Fruit fly (Drosophila melanogaster) whole organism, embryonic: ENCODE results near the gene CG31988.
A peak's percentile ranks its signal among the peaks of the same experiment; 100 is the strongest.

ENCODE experiments used
- Adf1 ChIP-seq: fragments of 200-800 bp; sonication (Bioruptor generic); IDR thresholded peaks from 2 replicates; pipeline ENCODE4 v1.3.6; 2022; ENCODE audit warnings: missing biosample characterization, missing genetic modification characterization
- Atf3 ChIP-seq: fragments of 200-800 bp; sonication (Bioruptor generic); optimal IDR thresholded peaks from 3 replicates; lab custom pipeline; 2016; ENCODE audit warnings: missing biosample characterization, missing genetic modification characterization
- Awh ChIP-seq: fragments of 200-800 bp; sonication (Bioruptor generic); IDR thresholded peaks from 2 replicates; pipeline ENCODE4, ENCODE4 v1.3.6; 2022; ENCODE audit warnings: missing biosample characterization, missing genetic modification characterization
- B-H2 ChIP-seq: fragments of 200-800 bp; sonication (Bioruptor generic); optimal IDR thresholded peaks from 2 replicates; lab custom pipeline; 2018; ENCODE audit warnings: missing biosample characterization, mild to moderate bottlenecking, missing genetic modification characterization
- CG14050 ChIP-seq: fragments of 200-800 bp; sonication (Bioruptor generic); IDR thresholded peaks from 3 replicates; pipeline ENCODE4 v1.3.6; 2022; ENCODE audit warnings: missing biosample characterization, missing genetic modification characterization
- CG15601 ChIP-seq: fragments of 200-800 bp; sonication (Bioruptor generic); optimal IDR thresholded peaks from 3 replicates; lab custom pipeline; 2019; ENCODE audit warnings: missing biosample characterization, mild to moderate bottlenecking, missing genetic modification characterization, moderate library complexity
- CG15696 ChIP-seq: fragments of 200-800 bp; sonication (Bioruptor generic); optimal IDR thresholded peaks from 2 replicates; lab custom pipeline; 2019; ENCODE audit warnings: missing biosample characterization, mild to moderate bottlenecking, missing genetic modification characterization, moderate library complexity
- CG1603 ChIP-seq: fragments of 200-800 bp; sonication (Bioruptor generic); optimal IDR thresholded peaks from 2 replicates; lab custom pipeline; 2019; ENCODE audit warnings: missing biosample characterization, mild to moderate bottlenecking, missing genetic modification characterization, moderate library complexity
- CG17385 ChIP-seq: fragments of 200-800 bp; sonication (Bioruptor generic); optimal IDR thresholded peaks from 3 replicates; lab custom pipeline; 2018; ENCODE audit warnings: missing biosample characterization, mild to moderate bottlenecking, missing genetic modification characterization
- CG17912 ChIP-seq: fragments of 200-800 bp; sonication (Bioruptor generic); optimal IDR thresholded peaks from 2 replicates; lab custom pipeline; 2018; ENCODE audit warnings: missing biosample characterization, mild to moderate bottlenecking, missing genetic modification characterization
- CG2129 ChIP-seq: fragments of 200-800 bp; sonication (Bioruptor generic); IDR thresholded peaks from 2 replicates; pipeline ENCODE4 v1.3.6; 2022; ENCODE audit warnings: missing biosample characterization, missing genetic modification characterization; ENCODE audit not compliant: partially characterized antibody
- CG3163 ChIP-seq: fragments of 200-800 bp; sonication (Bioruptor generic); optimal IDR thresholded peaks from 3 replicates; lab custom pipeline; 2016; ENCODE audit warnings: missing biosample characterization, missing genetic modification characterization
- CG34224 ChIP-seq: fragments of 200-800 bp; sonication (Bioruptor generic); IDR thresholded peaks from 3 replicates; pipeline ENCODE4 v1.3.6; 2022; ENCODE audit warnings: missing biosample characterization, missing genetic modification characterization; ENCODE audit not compliant: partially characterized antibody
- CG6272 ChIP-seq: fragments of 200-800 bp; sonication (Bioruptor generic); IDR thresholded peaks from 2 replicates; pipeline ENCODE4 v1.3.6; 2022; ENCODE audit warnings: missing biosample characterization, missing genetic modification characterization
- CG6654 ChIP-seq: fragments of 200-800 bp; sonication (Bioruptor generic); optimal IDR thresholded peaks from 2 replicates; lab custom pipeline; 2017; ENCODE audit warnings: missing biosample characterization, mild to moderate bottlenecking, missing genetic modification characterization
- CG7271 ChIP-seq: fragments of 200-800 bp; sonication (Bioruptor generic); optimal IDR thresholded peaks from 2 replicates; lab custom pipeline; 2018; ENCODE audit warnings: missing biosample characterization, mild to moderate bottlenecking, missing genetic modification characterization, moderate library complexity
- Chrac-16 ChIP-seq: fragments of 200-800 bp; sonication (Bioruptor generic); optimal IDR thresholded peaks from 3 replicates; lab custom pipeline; 2016; ENCODE audit warnings: missing biosample characterization, missing genetic modification characterization
- Dad ChIP-seq: fragments of 200-800 bp; sonication (Bioruptor generic); optimal IDR thresholded peaks from 3 replicates; lab custom pipeline; 2016; ENCODE audit warnings: missing biosample characterization, missing genetic modification characterization
- Drgx ChIP-seq: fragments of 200-800 bp; sonication (Bioruptor generic); IDR thresholded peaks from 2 replicates; pipeline ENCODE4 v1.3.6; 2022; ENCODE audit warnings: missing biosample characterization, missing genetic modification characterization
- E2f1 ChIP-seq: fragments of 200-800 bp; sonication (Bioruptor generic); IDR thresholded peaks from 2 replicates; pipeline ENCODE4 v1.3.6; 2022; ENCODE audit warnings: missing biosample characterization, missing genetic modification characterization
- Hr3 ChIP-seq: fragments of 200-800 bp; sonication (Bioruptor generic); optimal IDR thresholded peaks from 3 replicates; lab custom pipeline; 2016; ENCODE audit warnings: missing biosample characterization, missing genetic modification characterization
- Hr78 ChIP-seq, 2 experiments: fragments of 200-800 bp in 1 of 2; fragments of >200 bp in 1 of 2; sonication (Bioruptor generic) in 1 of 2; optimal IDR thresholded peaks; 2 replicates each; lab custom pipeline; 2017 to 2019; ENCODE audit warnings: missing biosample characterization in 2 of 2, missing genetic modification characterization in 2 of 2, mild to moderate bottlenecking in 1 of 2, moderate library complexity in 1 of 2
- Jarid2 ChIP-seq: fragments of 200-800 bp; sonication (Bioruptor generic); optimal IDR thresholded peaks from 3 replicates; lab custom pipeline; 2017; ENCODE audit warnings: mild to moderate bottlenecking, missing biosample characterization, missing genetic modification reagents, missing genetic modification characterization
- MESR4 ChIP-seq: fragments of 200-800 bp; sonication (Bioruptor generic); optimal IDR thresholded peaks from 2 replicates; lab custom pipeline; 2018; ENCODE audit warnings: missing biosample characterization, mild to moderate bottlenecking, missing genetic modification characterization, moderate library complexity
- Mes4 ChIP-seq: fragments of 200-800 bp; sonication (Bioruptor generic); optimal IDR thresholded peaks from 2 replicates; lab custom pipeline; 2016; ENCODE audit warnings: missing biosample characterization, missing genetic modification characterization
- Mrtf ChIP-seq: fragments of 200-800 bp; sonication (Bioruptor generic); IDR thresholded peaks from 3 replicates; pipeline ENCODE4 v1.3.6; 2022; ENCODE audit warnings: missing biosample characterization, missing genetic modification characterization
- NC2α ChIP-seq: fragments of 200-800 bp; sonication (Bioruptor generic); optimal IDR thresholded peaks from 2 replicates; lab custom pipeline; 2016; ENCODE audit warnings: missing biosample characterization, missing genetic modification characterization
- NfI ChIP-seq: fragments of 200-800 bp; sonication (Bioruptor generic); optimal IDR thresholded peaks from 3 replicates; lab custom pipeline; 2018; ENCODE audit warnings: missing biosample characterization, mild to moderate bottlenecking, missing genetic modification characterization, moderate library complexity
- Oaz ChIP-seq: fragments of 200-800 bp; sonication (Bioruptor generic); IDR thresholded peaks from 2 replicates; pipeline ENCODE4 v1.3.6; 2022; ENCODE audit warnings: missing biosample characterization, missing genetic modification characterization
- Taf1 ChIP-seq: fragments of 200-800 bp; sonication (Bioruptor generic); IDR thresholded peaks from 2 replicates; pipeline ENCODE4 v1.3.6; 2022; ENCODE audit warnings: missing biosample characterization, missing genetic modification characterization
- Xbp1 ChIP-seq: fragments of 200-800 bp; sonication (Bioruptor generic); optimal IDR thresholded peaks from 3 replicates; lab custom pipeline; 2016; ENCODE audit warnings: missing biosample characterization, mild to moderate bottlenecking, missing genetic modification characterization
- bab2 ChIP-seq: fragments of 200-800 bp; sonication (Bioruptor generic); optimal IDR thresholded peaks from 2 replicates; lab custom pipeline; 2016; ENCODE audit warnings: missing biosample characterization, missing genetic modification characterization
- cato ChIP-seq: fragments of 200-800 bp; sonication (Bioruptor generic); optimal IDR thresholded peaks from 2 replicates; lab custom pipeline; 2016; ENCODE audit warnings: missing biosample characterization, missing genetic modification characterization, borderline replicate concordance
- dati ChIP-seq: fragments of 200-800 bp; sonication (Bioruptor generic); IDR thresholded peaks from 2 replicates; pipeline ENCODE4 v1.3.6; 2022; ENCODE audit warnings: missing biosample characterization, missing genetic modification characterization
- eyg ChIP-seq: fragments of 200-800 bp; sonication (Bioruptor generic); optimal IDR thresholded peaks from 3 replicates; lab custom pipeline; 2016; ENCODE audit warnings: missing biosample characterization, missing genetic modification characterization
- gcm ChIP-seq: fragments of 200-800 bp; sonication (Bioruptor generic); optimal IDR thresholded peaks from 2 replicates; lab custom pipeline; 2019; ENCODE audit warnings: missing biosample characterization, mild to moderate bottlenecking, missing genetic modification characterization, moderate library complexity
- gem ChIP-seq: fragments of 200-800 bp; sonication (Bioruptor generic); optimal IDR thresholded peaks from 2 replicates; lab custom pipeline; 2019; ENCODE audit warnings: missing biosample characterization, mild to moderate bottlenecking, missing genetic modification characterization, moderate library complexity
- inv ChIP-seq: fragments of 200-800 bp; sonication (Bioruptor generic); IDR thresholded peaks from 2 replicates; pipeline ENCODE4 v1.3.6; 2022; ENCODE audit warnings: missing biosample characterization, missing genetic modification characterization; ENCODE audit not compliant: partially characterized antibody
- jigr1 ChIP-seq: fragments of 200-800 bp; sonication (Bioruptor generic); IDR thresholded peaks from 3 replicates; pipeline ENCODE4 v1.3.6; 2022; ENCODE audit warnings: missing biosample characterization, missing genetic modification characterization
- ken ChIP-seq: fragments of 200-800 bp; sonication (Bioruptor generic); IDR thresholded peaks from 3 replicates; pipeline ENCODE4 v1.3.6; 2022; ENCODE audit warnings: missing biosample characterization, missing genetic modification characterization
- nerfin-1 ChIP-seq: fragments of 200-800 bp; sonication (Bioruptor generic); optimal IDR thresholded peaks from 3 replicates; lab custom pipeline; 2019; ENCODE audit warnings: missing biosample characterization, mild to moderate bottlenecking, missing genetic modification characterization, moderate library complexity
- pho ChIP-seq: fragments of 200-800 bp; sonication (Bioruptor generic); optimal IDR thresholded peaks from 2 replicates; lab custom pipeline; 2016; ENCODE audit warnings: missing biosample characterization, missing genetic modification characterization
- pnt ChIP-seq: fragments of 200-800 bp; sonication (Bioruptor generic); optimal IDR thresholded peaks from 3 replicates; lab custom pipeline; 2016; ENCODE audit warnings: missing biosample characterization, missing genetic modification characterization
- pros ChIP-seq: fragments of 200-800 bp; sonication (Bioruptor generic); optimal IDR thresholded peaks from 3 replicates; lab custom pipeline; 2019; ENCODE audit warnings: missing biosample characterization, mild to moderate bottlenecking, missing genetic modification characterization, moderate library complexity
- psq ChIP-seq: fragments of 200-800 bp; sonication (Bioruptor generic); optimal IDR thresholded peaks from 2 replicates; lab custom pipeline; 2017; ENCODE audit warnings: missing biosample characterization, missing genetic modification characterization
- rib ChIP-seq: fragments of 200-800 bp; sonication (Bioruptor generic); IDR thresholded peaks from 2 replicates; pipeline ENCODE4 v1.3.6; 2022; ENCODE audit warnings: missing biosample characterization, missing genetic modification characterization
- scrt ChIP-seq: fragments of 200-800 bp; sonication (Bioruptor generic); optimal IDR thresholded peaks from 2 replicates; lab custom pipeline; 2018; ENCODE audit warnings: missing biosample characterization, mild to moderate bottlenecking, missing genetic modification characterization, moderate library complexity
- sima ChIP-seq: fragments of 200-800 bp; sonication (Bioruptor generic); optimal IDR thresholded peaks from 2 replicates; lab custom pipeline; 2016; ENCODE audit warnings: missing biosample characterization, missing genetic modification characterization
- usp ChIP-seq: fragments of >200 bp; optimal IDR thresholded peaks from 2 replicates; lab custom pipeline; 2017; ENCODE audit warnings: missing biosample characterization, missing genetic modification characterization
- wor ChIP-seq: fragments of 200-800 bp; sonication (Bioruptor generic); IDR thresholded peaks from 2 replicates; pipeline ENCODE4 v1.3.6; 2022; ENCODE audit warnings: missing biosample characterization, missing genetic modification characterization
- zf30C ChIP-seq: fragments of 200-800 bp; sonication (Bioruptor generic); optimal IDR thresholded peaks from 3 replicates; lab custom pipeline; 2018; ENCODE audit warnings: missing biosample characterization, mild to moderate bottlenecking, missing genetic modification characterization

The CG31988 gene

dm6 chr2L:21163311-21163842 lies 39.2 kb downstream of the CG31988 start, which contains the start of gene Noc2 (continued):
- TF ChIP-seq Chrac-16 (GFP tag; lab: Kevin White, UChicago) (peak; percentile 34), eyg (GFP tag; lab: Kevin White, UChicago) (no peak), Taf1 (GFP tag; lab: Robert Waterston, UW) (peak; percentile 14; the same call in 1 of the 2 replicates), CG3163 (GFP tag; lab: Kevin White, UChicago) (no peak), Drgx (no peak; the same call in 1 of the 2 replicates), nerfin-1 (tag; lab: Kevin White, UChicago) (no peak), Adf1 (GFP tag; lab: Robert Waterston, UW) (no peak), scrt (GFP tag; lab: Kevin White, UChicago) (no peak), gem (tag; lab: Kevin White, UChicago) (peak; percentile 65), inv (GFP tag; lab: Robert Waterston, UW) (no peak), rib (no peak), CG17912 (GFP tag; lab: Kevin White, UChicago) (no peak), dati (GFP tag; lab: Robert Waterston, UW) (no peak), NfI (GFP tag; lab: Kevin White, UChicago) (peak; percentile 47), CG6272 (GFP tag; lab: Robert Waterston, UW) (peak; percentile 48), CG6654 (peak; percentile 20), CG1603 (peak; percentile 51), sima (GFP tag; lab: Kevin White, UChicago) (no peak), CG7271 (tag; lab: Kevin White, UChicago) (no peak), B-H2 (peak; percentile 7), Xbp1 (GFP tag; lab: Kevin White, UChicago) (peak; percentile 63), CG15601 (tag; lab: Kevin White, UChicago) (peak; percentile 34), Atf3 (GFP tag; lab: Kevin White, UChicago) (no peak), cato (no peak), ken (GFP tag; lab: Robert Waterston, UW) (peak; percentile 64; the same call in 1 of the 3 replicates), E2f1 (GFP tag; lab: Robert Waterston, UW) (peak; percentile 51), Dad (GFP tag; lab: Kevin White, UChicago) (no peak), Awh (no peak), CG15696 (tag; lab: Kevin White, UChicago) (peak; percentile 27), pros (GFP tag; lab: Kevin White, UChicago) (no peak), Mes4 (no peak), bab2 (GFP tag; lab: Kevin White, UChicago) (no peak), jigr1 (peak; percentile 47; the same call in 2 of the 3 replicates), NC2α (no peak), MESR4 (peak; percentile 74), Jarid2 (no peak), CG14050 (GFP tag; lab: Robert Waterston, UW) (no peak), Oaz (GFP tag; lab: Robert Waterston, UW) (no peak), CG34224 (GFP tag; lab: Robert Waterston, UW) (0 out of 3 replicates have a peak, but pooled peaks have one; percentile 2), zf30C (GFP tag; lab: Kevin White, UChicago) (no peak), CG2129 (GFP tag; lab: Robert Waterston, UW) (no peak), Mrtf (GFP tag; lab: Robert Waterston, UW) (peak; percentile 42; the same call in 2 of the 3 replicates), Hr78 (GFP tag; optimal IDR thresholded peaks at IDR 0.05; lab: Kevin White, UChicago) (no peak), pnt (peak; percentile 21), pho (GFP tag; lab: Kevin White, UChicago) (peak; percentile 31), CG17385 (GFP tag; lab: Kevin White, UChicago) (peak; percentile 25), Hr3 (GFP tag; lab: Kevin White, UChicago) (peak; percentile 72), psq (no peak), usp (GFP tag; lab: Kevin White, UChicago) (no peak), wor (GFP tag; lab: Robert Waterston, UW) (no peak), gcm (no peak)
